Worm (Caenorhabditis elegans): ENCODE results near the gene nhr-180.

DNA sequence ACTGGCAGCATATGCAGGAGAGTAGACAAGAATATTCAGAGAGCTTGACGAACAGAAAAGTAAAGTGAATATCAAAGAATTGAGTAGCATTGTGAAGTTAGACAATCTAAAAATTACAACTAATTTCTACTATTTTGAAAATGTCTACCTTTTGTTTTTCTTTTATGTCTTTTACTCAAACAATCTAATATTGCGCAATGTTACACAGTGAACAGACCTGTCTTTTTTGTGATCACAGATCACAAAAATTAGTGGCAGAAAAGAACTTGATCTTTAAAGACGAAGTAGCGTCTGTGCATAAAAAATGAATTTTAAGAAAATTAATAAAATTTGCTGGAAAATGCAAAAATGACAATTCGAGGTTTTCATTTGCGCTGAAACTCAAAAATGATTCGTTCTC is 31.7 kb upstream of the nhr-180 start:
- no peak for TF ChIP-seq unc-3 (GFP tag; conservative IDR thresholded peaks at IDR 0.05)
- no peak for TF ChIP-seq unc-3 (tag; optimal IDR thresholded peaks at IDR 0.05)
- TF ChIP-seq unc-86 (tag; optimal IDR thresholded peaks at IDR 0.05), result no peak
- TF ChIP-seq ceh-14 (tag; optimal IDR thresholded peaks at IDR 0.05), result no peak
- no peak for TF ChIP-seq pha-4 (tag; optimal IDR thresholded peaks at IDR 0.05)
- no peak for TF ChIP-seq lim-6 (tag; optimal IDR thresholded peaks at IDR 0.05)
- no peak for TF ChIP-seq hlh-30 (tag; optimal IDR thresholded peaks at IDR 0.05; ENCODE audit: insufficient read depth)
- TF ChIP-seq ceh-22 (tag; optimal IDR thresholded peaks at IDR 0.05), result no peak
- TF ChIP-seq ama-1 (optimal IDR thresholded peaks at IDR 0.05), result no peak
- TF ChIP-seq elt-4 (tag; optimal IDR thresholded peaks at IDR 0.05), result no peak
- TF ChIP-seq tbx-2 (tag; optimal IDR thresholded peaks at IDR 0.05), result no peak
- TF ChIP-seq ceh-2 (tag; optimal IDR thresholded peaks at IDR 0.05), result no peak
- no peak for TF ChIP-seq pag-3 (tag; optimal IDR thresholded peaks at IDR 0.05; ENCODE audit: borderline replicate concordance)
- no peak for TF ChIP-seq ets-4 (tag; optimal IDR thresholded peaks at IDR 0.05)
- no peak for TF ChIP-seq zip-5 (tag; optimal IDR thresholded peaks at IDR 0.05)

Data from whole organism, late embryonic.